Worm (Caenorhabditis elegans) whole organism, young adult: Measurements from ENCODE around the gene mog-4.
A peak's percentile ranks its signal among the peaks of the same experiment; 100 is the strongest.

Experiments
- D2030.7 ChIP-seq: fragments of 200-800 bp; sonication (Bioruptor generic); IDR thresholded peaks from 2 replicates; pipeline ENCODE4 v1.3.6; 2022; ENCODE audit warnings: missing genetic modification reagents, missing genetic modification characterization, missing compliant biosample characterization
- F52B5.7 ChIP-seq: sonication (generic microtip); optimal IDR thresholded peaks from 2 replicates; lab custom pipeline; 2016; ENCODE audit warnings: mild to moderate bottlenecking, missing genetic modification characterization, missing compliant biosample characterization
- T07F8.4 ChIP-seq: sonication (generic microtip); optimal IDR thresholded peaks from 2 replicates; lab custom pipeline; 2016; ENCODE audit warnings: mild to moderate bottlenecking, missing genetic modification characterization, moderate library complexity, missing compliant biosample characterization
- Y56A3A.18 ChIP-seq: fragments of 200-800 bp; sonication (Bioruptor generic); IDR thresholded peaks from 2 replicates; pipeline ENCODE4 v1.3.6; 2022; ENCODE audit warnings: missing genetic modification reagents, missing genetic modification characterization, missing compliant biosample characterization
- cebp-1 ChIP-seq, 2 experiments: fragments of 200-800 bp in 1 of 2; sonication (Bioruptor generic) in 1 of 2; sonication (generic microtip) in 1 of 2; IDR thresholded peaks in 1 of 2; optimal IDR thresholded peaks in 1 of 2; 2 replicates each; pipeline versions ENCODE4 v1.3.6 to Lab custom; 2017 to 2022; ENCODE audit warnings: missing compliant biosample characterization in 2 of 2, missing genetic modification characterization in 2 of 2, mild to moderate bottlenecking in 1 of 2, missing genetic modification reagents in 1 of 2, moderate library complexity in 1 of 2
- ceh-79 ChIP-seq: sonication (generic microtip); optimal IDR thresholded peaks from 2 replicates; lab custom pipeline; 2017; ENCODE audit warnings: mild to moderate bottlenecking, missing genetic modification characterization, missing compliant biosample characterization
- chd-7 ChIP-seq: sonication (generic microtip); optimal IDR thresholded peaks from 2 replicates; lab custom pipeline; 2016; ENCODE audit warnings: mild to moderate bottlenecking, missing genetic modification characterization, moderate library complexity, missing compliant biosample characterization
- dpl-1 ChIP-seq: fragments of 150-350 bp; optimal IDR thresholded peaks from 2 replicates; lab custom pipeline; 2014; ENCODE audit warnings: missing biosample characterization, missing genetic modification reagents, missing genetic modification characterization
- ets-4 ChIP-seq: fragments of 200-800 bp; sonication (Bioruptor generic); optimal IDR thresholded peaks from 2 replicates; lab custom pipeline; 2018; ENCODE audit warnings: mild to moderate bottlenecking, missing genetic modification characterization, missing compliant biosample characterization
- hmg-1.2 ChIP-seq: fragments of 200-800 bp; sonication (Bioruptor generic); IDR thresholded peaks from 2 replicates; pipeline ENCODE4 v1.3.6; 2022; ENCODE audit warnings: missing genetic modification reagents, missing genetic modification characterization, missing compliant biosample characterization
- lsl-1 ChIP-seq: fragments of 200-800 bp; sonication (Bioruptor generic); optimal IDR thresholded peaks from 2 replicates; lab custom pipeline; 2018; ENCODE audit warnings: mild to moderate bottlenecking, missing genetic modification characterization, moderate library complexity, missing compliant biosample characterization
- nfya-1 ChIP-seq: sonication (generic microtip); optimal IDR thresholded peaks from 2 replicates; lab custom pipeline; 2017; ENCODE audit warnings: antibody characterized with exemption, missing compliant biosample characterization, missing genetic modification characterization, borderline replicate concordance; ENCODE audit not compliant: insufficient read depth
- nhr-179 ChIP-seq: sonication (generic microtip); optimal IDR thresholded peaks from 2 replicates; lab custom pipeline; 2016; ENCODE audit warnings: mild to moderate bottlenecking, missing genetic modification characterization, missing compliant biosample characterization
- nhr-80 ChIP-seq: sonication (generic microtip); optimal IDR thresholded peaks from 2 replicates; lab custom pipeline; 2016; ENCODE audit warnings: missing genetic modification characterization, missing compliant biosample characterization
- tlf-1 ChIP-seq: fragments of 200-800 bp; sonication (Bioruptor generic); optimal IDR thresholded peaks from 2 replicates; lab custom pipeline; 2018; ENCODE audit warnings: mild to moderate bottlenecking, missing genetic modification characterization, missing compliant biosample characterization
- unc-130 ChIP-seq: sonication (generic microtip); optimal IDR thresholded peaks from 2 replicates; lab custom pipeline; 2016; ENCODE audit warnings: missing genetic modification reagents, missing genetic modification characterization, missing compliant biosample characterization
- ztf-18 ChIP-seq: sonication (generic microtip); optimal IDR thresholded peaks from 2 replicates; lab custom pipeline; 2016; ENCODE audit warnings: missing genotype, mild to moderate bottlenecking, missing genetic modification characterization, missing compliant biosample characterization
- ztf-25 ChIP-seq: fragments of 200-800 bp; sonication (Bioruptor generic); IDR thresholded peaks from 2 replicates; pipeline ENCODE4 v1.3.6; 2022; ENCODE audit warnings: missing genetic modification reagents, missing genetic modification characterization, missing compliant biosample characterization
- ztf-26 ChIP-seq: sonication (generic microtip); optimal IDR thresholded peaks from 2 replicates; lab custom pipeline; 2017; ENCODE audit warnings: missing genetic modification characterization, missing compliant biosample characterization

The mog-4 gene

ce11 chrII:14506245-14506644, 55.2 kb downstream of the mog-4 start, which contains the start of gene K10H10.12:
TSS of gene K10H10.12 (minus strand) at chrII:14506345.
- TF ChIP-seq ceh-79 (tag; lab: Kevin White, UChicago): no peak
- TF ChIP-seq ztf-26: no peak
- no peak for TF ChIP-seq D2030.7 (GFP tag; lab: Robert Waterston, UW)
- TF ChIP-seq nhr-179: no peak
- no peak for TF ChIP-seq ztf-18
- TF ChIP-seq dpl-1 (GFP tag; lab: Kevin White, UChicago): no peak
- TF ChIP-seq T07F8.4 (tag; lab: Kevin White, UChicago): no peak
- no peak for TF ChIP-seq hmg-1.2 (GFP tag; lab: Robert Waterston, UW)
- no peak for TF ChIP-seq F52B5.7 (tag; lab: Kevin White, UChicago)
- no peak for TF ChIP-seq ets-4 (GFP tag; lab: Kevin White, UChicago)
- no peak for TF ChIP-seq nhr-80 (tag; lab: Kevin White, UChicago)
- TF ChIP-seq ztf-25 (GFP tag; lab: Robert Waterston, UW): no peak
- TF ChIP-seq unc-130 (GFP tag; lab: Kevin White, UChicago): no peak
- TF ChIP-seq Y56A3A.18 (GFP tag; lab: Robert Waterston, UW): no peak
- TF ChIP-seq chd-7 (tag; lab: Kevin White, UChicago): no peak
- no peak for TF ChIP-seq lsl-1 (GFP tag; lab: Kevin White, UChicago)
- TF ChIP-seq tlf-1: no peak
- TF ChIP-seq nfya-1 (tag; lab: Kevin White, UChicago): no peak

- peak; percentile 42; the same call in 1 of the 2 replicates for TF ChIP-seq hmg-1.2 (GFP tag; lab: Robert Waterston, UW)
- TF ChIP-seq ztf-25 (GFP tag; lab: Robert Waterston, UW): no peak
- TF ChIP-seq cebp-1 (GFP tag; IDR thresholded peaks at IDR 0.05; lab: Robert Waterston, UW): no peak
- no peak for TF ChIP-seq cebp-1 (tag; optimal IDR thresholded peaks at IDR 0.05; lab: Kevin White, UChicago)
These were observed 58.4 kb downstream of the mog-4 start, which contains the start of gene K10H10.6 for ce11 chrII:14502997-14503396. TSS of gene K10H10.6 (plus strand) at chrII:14503297.
